Fruit fly (Drosophila melanogaster) S2 (cell line): ENCODE data around the gene Adk1.

Experiments used
- CG8478 ChIP-seq: fragments of >200 bp; optimal IDR thresholded peaks from 2 replicates; lab custom pipeline; 2018
- CTCF ChIP-seq, 2 experiments: fragments of >200 bp; optimal IDR thresholded peaks; 2 replicates each; lab custom pipeline; 2018

Gene Adk1

DNA sequence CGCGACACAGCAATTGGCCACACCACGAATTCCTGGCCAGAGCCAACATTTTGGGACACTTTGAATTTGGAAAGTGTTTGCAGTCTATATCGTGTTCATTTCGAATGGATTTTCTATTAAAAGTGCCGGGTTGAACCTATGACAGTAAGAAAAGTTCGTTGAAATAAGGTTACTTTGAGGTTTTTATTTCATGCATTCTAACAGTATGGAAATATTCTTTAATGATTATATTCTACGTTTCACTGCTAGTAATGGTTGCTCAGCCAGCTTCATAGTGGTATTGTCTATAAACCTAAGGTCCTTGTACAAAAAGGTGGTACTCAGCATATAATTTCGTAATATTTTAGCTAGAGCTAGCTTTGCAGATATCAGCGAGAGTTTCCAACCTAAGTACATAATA lies 34.9 kb downstream of the Adk1 start, which contains the start of gene Pglym87:
Pglym87 (minus strand) TSS at position 101 of the 400 bp plus-strand sequence.
- TF ChIP-seq CG8478 (lab: Kevin White, UChicago) (no peak), CTCF (optimal IDR thresholded peaks at IDR 0.05; lab: Kevin White, UChicago) (no peak)

- TF ChIP-seq CTCF (optimal IDR thresholded peaks at IDR 0.05; lab: Kevin White, UChicago) (no peak), CG8478 (lab: Kevin White, UChicago) (no peak)
These were observed 36.8 kb downstream of the Adk1 start, which contains the start of gene Cyp313a5 for dm6 chr3R:12234584-12234983. TSS of gene Cyp313a5 (minus strand) at chr3R:12234684.

dm6 chr3R:12236804-12237203 lies 39.1 kb downstream of the Adk1 start, which contains the start of gene Cyp313a2:
TSS of gene Cyp313a2 (minus strand) at chr3R:12236904.
- TF ChIP-seq CTCF (optimal IDR thresholded peaks at IDR 0.05; lab: Kevin White, UChicago) (no peak), CG8478 (lab: Kevin White, UChicago) (no peak)

DNA sequence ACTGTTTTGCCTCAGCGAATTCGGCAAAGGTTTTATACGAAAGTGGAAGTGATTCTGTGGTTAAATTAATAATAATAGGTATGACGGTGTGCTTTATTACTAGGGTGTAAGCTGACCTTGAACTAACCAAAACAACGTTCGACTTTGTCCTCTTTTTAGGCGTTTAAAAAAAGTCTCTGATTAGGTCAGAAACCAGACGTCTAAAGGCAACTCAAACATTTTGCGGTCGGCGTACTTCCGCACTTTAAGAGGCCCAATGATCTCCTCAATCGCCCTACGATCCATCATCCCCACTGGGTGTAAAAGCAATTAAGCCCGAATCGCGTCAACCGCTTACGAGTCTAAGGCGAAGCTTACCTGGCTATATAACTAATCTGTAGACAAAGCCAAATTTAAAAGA lies 41.4 kb downstream of the Adk1 start, which contains the start of gene Cyp313a3:
Cyp313a3 (minus strand) TSS at position 101 of the 400 bp plus-strand sequence.
- TF ChIP-seq CG8478 (lab: Kevin White, UChicago) = no peak

DNA sequence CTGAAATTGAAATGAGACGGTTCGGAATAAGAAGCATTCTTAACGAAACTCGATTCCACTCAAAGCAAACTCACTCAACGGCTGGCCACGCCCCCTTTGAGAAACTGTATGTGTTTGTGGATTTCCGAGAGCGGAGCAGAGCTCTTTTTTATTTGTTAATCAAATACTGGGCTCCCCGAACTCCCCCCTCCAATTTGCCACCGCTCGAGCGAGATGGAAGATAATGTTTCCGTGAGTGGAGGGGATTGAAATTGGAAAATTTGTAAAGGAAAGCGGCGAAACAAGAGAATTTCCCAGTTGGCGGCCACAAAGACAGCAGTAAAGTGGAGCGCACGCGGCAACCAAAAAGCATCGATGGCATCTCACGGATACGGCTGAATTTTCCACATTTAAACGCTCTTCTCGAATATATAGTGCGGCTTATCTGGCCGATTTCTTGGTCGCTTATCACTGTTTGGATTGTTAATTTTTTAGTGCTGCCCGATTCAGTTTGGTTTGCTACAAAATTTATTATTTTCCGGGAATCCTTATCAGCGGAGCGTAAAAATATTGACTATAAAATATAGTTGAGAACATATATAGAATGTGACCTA lies 46.8 kb downstream of the Adk1 start:
- TF ChIP-seq CTCF (optimal IDR thresholded peaks at IDR 0.05; lab: Kevin White, UChicago) = no peak

dm6 chr3R:12248243-12248642 lies 50.5 kb downstream of the Adk1 start:
- TF ChIP-seq CTCF (optimal IDR thresholded peaks at IDR 0.05; lab: Kevin White, UChicago) (peak in 1 of 2 experiments; percentile 2), CG8478 (lab: Kevin White, UChicago) (no peak)
